Fruit fly (Drosophila melanogaster) whole organism, embryonic: Measurements from ENCODE around the gene CG17097.

ENCODE experiments used
- Abd-B ChIP-seq: fragments of 200-800 bp; sonication (Bioruptor generic); optimal IDR thresholded peaks from 2 replicates; lab custom pipeline; 2018; ENCODE audit warnings: missing biosample characterization, mild to moderate bottlenecking, missing genetic modification characterization, moderate library complexity
- Blimp-1 ChIP-seq: fragments of 200-800 bp; sonication (Bioruptor generic); optimal IDR thresholded peaks from 3 replicates; lab custom pipeline; 2018; ENCODE audit warnings: missing biosample characterization, missing genetic modification characterization, mild to moderate bottlenecking, moderate library complexity, missing genetic modification reagents
- CG10147 ChIP-seq: fragments of 200-800 bp; sonication (Bioruptor generic); optimal IDR thresholded peaks from 2 replicates; lab custom pipeline; 2019; ENCODE audit warnings: missing biosample characterization, mild to moderate bottlenecking, missing genetic modification characterization, moderate library complexity
- CG11456 ChIP-seq: fragments of 200-800 bp; sonication (Bioruptor generic); IDR thresholded peaks from 3 replicates; pipeline ENCODE4 v1.3.6; 2022; ENCODE audit warnings: missing biosample characterization, missing genetic modification characterization
- CG12744 ChIP-seq: fragments of 200-800 bp; sonication (Bioruptor generic); optimal IDR thresholded peaks from 2 replicates; lab custom pipeline; 2016; ENCODE audit warnings: missing biosample characterization, missing genetic modification characterization
- CG1603 ChIP-seq: fragments of 200-800 bp; sonication (Bioruptor generic); optimal IDR thresholded peaks from 2 replicates; lab custom pipeline; 2019; ENCODE audit warnings: missing biosample characterization, mild to moderate bottlenecking, missing genetic modification characterization, moderate library complexity
- CG18011 ChIP-seq: fragments of 200-800 bp; sonication (Bioruptor generic); optimal IDR thresholded peaks from 2 replicates; lab custom pipeline; 2017; ENCODE audit warnings: missing biosample characterization, missing genetic modification characterization, mild to moderate bottlenecking, moderate library complexity, missing genotype
- CG18599 ChIP-seq: fragments of 200-800 bp; sonication (Bioruptor generic); optimal IDR thresholded peaks from 3 replicates; lab custom pipeline; 2017; ENCODE audit warnings: missing biosample characterization, missing genetic modification characterization, mild to moderate bottlenecking, moderate library complexity, missing genetic modification reagents
- CG18764 ChIP-seq: fragments of 200-800 bp; sonication (Bioruptor generic); optimal IDR thresholded peaks from 3 replicates; lab custom pipeline; 2016; ENCODE audit warnings: missing biosample characterization, missing genetic modification characterization
- CG2129 ChIP-seq: fragments of 200-800 bp; sonication (Bioruptor generic); IDR thresholded peaks from 2 replicates; pipeline ENCODE4 v1.3.6; 2022; ENCODE audit warnings: missing biosample characterization, missing genetic modification characterization; ENCODE audit not compliant: partially characterized antibody
- CG30403 ChIP-seq: fragments of 200-800 bp; sonication (Bioruptor generic); optimal IDR thresholded peaks from 3 replicates; lab custom pipeline; 2016; ENCODE audit warnings: missing biosample characterization, missing genetic modification characterization
- CG31224 ChIP-seq: fragments of 200-800 bp; sonication (Bioruptor generic); IDR thresholded peaks from 2 replicates; pipeline ENCODE4 v1.3.6; 2022; ENCODE audit warnings: missing biosample characterization, missing genetic modification characterization
- CG31388 ChIP-seq: fragments of 200-800 bp; sonication (Bioruptor generic); optimal IDR thresholded peaks from 2 replicates; lab custom pipeline; 2016; ENCODE audit warnings: missing biosample characterization, missing genetic modification characterization
- CG31441 ChIP-seq: fragments of 200-800 bp; sonication (Bioruptor generic); IDR thresholded peaks from 2 replicates; pipeline ENCODE4 v1.3.6; 2022; ENCODE audit warnings: missing biosample characterization, missing genetic modification characterization
- CG3407 ChIP-seq: fragments of 200-800 bp; sonication (Bioruptor generic); optimal IDR thresholded peaks from 2 replicates; lab custom pipeline; 2018; ENCODE audit warnings: missing biosample characterization, mild to moderate bottlenecking, missing genetic modification characterization
- CG4282 ChIP-seq: fragments of 200-800 bp; sonication (Bioruptor generic); optimal IDR thresholded peaks from 2 replicates; lab custom pipeline; 2016; ENCODE audit warnings: missing biosample characterization, missing genetic modification characterization
- CG6175 ChIP-seq: fragments of 200-800 bp; sonication (Bioruptor generic); IDR thresholded peaks from 3 replicates; pipeline ENCODE4 v1.3.6; 2022; ENCODE audit warnings: missing biosample characterization, missing genetic modification characterization
- CG6765 ChIP-seq: fragments of 200-800 bp; sonication (Bioruptor generic); optimal IDR thresholded peaks from 3 replicates; lab custom pipeline; 2017; ENCODE audit warnings: missing biosample characterization, mild to moderate bottlenecking, missing genetic modification characterization
- CG8944 ChIP-seq: fragments of 200-800 bp; sonication (Bioruptor generic); optimal IDR thresholded peaks from 3 replicates; lab custom pipeline; 2016; ENCODE audit warnings: missing biosample characterization, missing genetic modification characterization
- CG9727 ChIP-seq: fragments of 200-800 bp; sonication (Bioruptor generic); optimal IDR thresholded peaks from 3 replicates; lab custom pipeline; 2017; ENCODE audit warnings: missing biosample characterization, mild to moderate bottlenecking, missing genetic modification characterization
- CG9817 ChIP-seq: fragments of 200-800 bp; sonication (Bioruptor generic); optimal IDR thresholded peaks from 2 replicates; lab custom pipeline; 2018; ENCODE audit warnings: missing biosample characterization, mild to moderate bottlenecking, missing genetic modification characterization, moderate library complexity
- CkIIα-i1 ChIP-seq: fragments of 200-800 bp; sonication (Bioruptor generic); IDR thresholded peaks from 2 replicates; pipeline ENCODE4 v1.3.6; 2022; ENCODE audit warnings: missing biosample characterization, missing genetic modification characterization
- E2f2 ChIP-seq: fragments of 200-800 bp; sonication (Bioruptor generic); IDR thresholded peaks from 2 replicates; pipeline ENCODE4 v1.3.6; 2022; ENCODE audit warnings: missing biosample characterization, missing genetic modification characterization
- Fer1 ChIP-seq: fragments of 200-800 bp; sonication (Bioruptor generic); optimal IDR thresholded peaks from 2 replicates; lab custom pipeline; 2017; ENCODE audit warnings: missing biosample characterization, mild to moderate bottlenecking, missing genetic modification characterization
- Gsc ChIP-seq: fragments of 200-800 bp; sonication (Bioruptor generic); IDR thresholded peaks from 2 replicates; pipeline ENCODE4 v1.3.6; 2022; ENCODE audit warnings: missing biosample characterization, missing genetic modification characterization
- HLH3B ChIP-seq: fragments of 200-800 bp; sonication (Bioruptor generic); IDR thresholded peaks from 2 replicates; pipeline ENCODE4 v1.3.6; 2022; ENCODE audit warnings: missing biosample characterization, missing genetic modification characterization
- Hand ChIP-seq: fragments of 200-800 bp; sonication (Bioruptor generic); optimal IDR thresholded peaks from 2 replicates; lab custom pipeline; 2017; ENCODE audit warnings: mild to moderate bottlenecking, missing biosample characterization, missing genetic modification reagents, missing genetic modification characterization
- Hey ChIP-seq: fragments of 200-800 bp; sonication (Bioruptor generic); optimal IDR thresholded peaks from 3 replicates; lab custom pipeline; 2018; ENCODE audit warnings: missing biosample characterization, mild to moderate bottlenecking, missing genetic modification characterization
- NK7.1 ChIP-seq: fragments of 200-800 bp; sonication (Bioruptor generic); optimal IDR thresholded peaks from 3 replicates; lab custom pipeline; 2016; ENCODE audit warnings: missing biosample characterization, missing genetic modification characterization
- PHDP ChIP-seq: fragments of 200-800 bp; sonication (Bioruptor generic); optimal IDR thresholded peaks from 3 replicates; lab custom pipeline; 2018; ENCODE audit warnings: missing biosample characterization, mild to moderate bottlenecking, missing genetic modification characterization, moderate library complexity
- Rx ChIP-seq: fragments of 200-800 bp; sonication (Bioruptor generic); IDR thresholded peaks from 2 replicates; pipeline ENCODE4 v1.3.6; 2022; ENCODE audit warnings: missing biosample characterization, missing genetic modification characterization
- Sin3A ChIP-seq: fragments of >200 bp; optimal IDR thresholded peaks from 2 replicates; lab custom pipeline; 2018
- ara ChIP-seq: fragments of 200-800 bp; sonication (Bioruptor generic); IDR thresholded peaks from 2 replicates; pipeline ENCODE4 v1.3.6; 2022; ENCODE audit warnings: missing biosample characterization, missing genetic modification characterization
- ash1 ChIP-seq: fragments of 200-800 bp; sonication (Bioruptor generic); optimal IDR thresholded peaks from 2 replicates; lab custom pipeline; 2018; ENCODE audit warnings: missing biosample characterization, mild to moderate bottlenecking, missing genetic modification characterization
- bsh ChIP-seq, 2 experiments: fragments of 200-800 bp; sonication (Bioruptor generic); optimal IDR thresholded peaks; 2 replicates each; lab custom pipeline; 2017 to 2018; ENCODE audit warnings: mild to moderate bottlenecking in 2 of 2, missing biosample characterization in 2 of 2, missing genetic modification characterization in 2 of 2, moderate library complexity in 1 of 2
- corto ChIP-seq: fragments of 200-800 bp; sonication (Bioruptor generic); optimal IDR thresholded peaks from 2 replicates; lab custom pipeline; 2016; ENCODE audit warnings: missing biosample characterization, mild to moderate bottlenecking, missing genetic modification characterization, moderate library complexity
- dan ChIP-seq: fragments of 200-800 bp; sonication (Bioruptor generic); IDR thresholded peaks from 2 replicates; pipeline ENCODE4 v1.3.6; 2022; ENCODE audit warnings: missing biosample characterization, missing genetic modification characterization
- disco-r ChIP-seq: fragments of 200-800 bp; sonication (Bioruptor generic); optimal IDR thresholded peaks from 2 replicates; lab custom pipeline; 2016; ENCODE audit warnings: missing biosample characterization, missing genetic modification characterization
- gcm2 ChIP-seq: fragments of 200-800 bp; sonication (Bioruptor generic); optimal IDR thresholded peaks from 2 replicates; lab custom pipeline; 2016; ENCODE audit warnings: missing biosample characterization, missing genetic modification characterization
- gro ChIP-seq: fragments of 200-800 bp; sonication (Bioruptor generic); optimal IDR thresholded peaks from 2 replicates; lab custom pipeline; 2016; ENCODE audit warnings: missing biosample characterization, missing genetic modification characterization
- hth ChIP-seq: fragments of >200 bp; optimal IDR thresholded peaks from 2 replicates; lab custom pipeline; 2017; ENCODE audit warnings: inconsistent platforms
- klu ChIP-seq: fragments of 200-800 bp; sonication (Bioruptor generic); IDR thresholded peaks from 2 replicates; pipeline ENCODE4 v1.3.6; 2022; ENCODE audit warnings: missing biosample characterization, missing genetic modification characterization
- maf-S ChIP-seq: fragments of 200-800 bp; sonication (Bioruptor generic); optimal IDR thresholded peaks from 2 replicates; lab custom pipeline; 2016; ENCODE audit warnings: missing biosample characterization, missing genetic modification characterization
- onecut ChIP-seq: fragments of 200-800 bp; sonication (Bioruptor generic); IDR thresholded peaks from 2 replicates; pipeline ENCODE4 v1.3.6; 2022; ENCODE audit warnings: missing biosample characterization, missing genetic modification characterization
- row ChIP-seq: fragments of 200-800 bp; sonication (Bioruptor generic); IDR thresholded peaks from 3 replicates; pipeline ENCODE4 v1.3.6; 2022; ENCODE audit warnings: missing biosample characterization, missing genetic modification characterization
- seq ChIP-seq: fragments of 200-800 bp; sonication (Bioruptor generic); IDR thresholded peaks from 2 replicates; pipeline ENCODE4 v1.3.6; 2022; ENCODE audit warnings: missing biosample characterization, missing genetic modification characterization
- slbo ChIP-seq: fragments of 200-800 bp; sonication (Bioruptor generic); IDR thresholded peaks from 2 replicates; pipeline ENCODE4 v1.3.6; 2022; ENCODE audit warnings: missing biosample characterization, missing genetic modification characterization
- sr ChIP-seq: fragments of 200-800 bp; sonication (Bioruptor generic); IDR thresholded peaks from 3 replicates; pipeline ENCODE4 v1.3.6; 2022; ENCODE audit warnings: missing biosample characterization, missing genetic modification characterization
- stwl ChIP-seq: fragments of 200-800 bp; sonication (Bioruptor generic); optimal IDR thresholded peaks from 3 replicates; lab custom pipeline; 2018; ENCODE audit warnings: missing biosample characterization, mild to moderate bottlenecking, missing genetic modification characterization, moderate library complexity
- tap ChIP-seq: fragments of 200-800 bp; optimal IDR thresholded peaks from 3 replicates; lab custom pipeline; 2019; ENCODE audit warnings: missing biosample characterization, mild to moderate bottlenecking, missing genetic modification characterization, moderate library complexity
- twi ChIP-seq: fragments of 200-800 bp; optimal IDR thresholded peaks from 2 replicates; lab custom pipeline; 2019; ENCODE audit warnings: missing biosample characterization, mild to moderate bottlenecking, missing genetic modification characterization, moderate library complexity
- tx ChIP-seq: fragments of 200-800 bp; sonication (Bioruptor generic); optimal IDR thresholded peaks from 2 replicates; lab custom pipeline; 2016; ENCODE audit warnings: missing biosample characterization, missing genetic modification characterization

CG17097 gene

dm6 chr2L:10665603-10666002 lies 19.4 kb downstream of the CG17097 start (continued):
- TF ChIP-seq CG6175 (GFP tag; lab: Robert Waterston, UW) (peak; percentile 73; the same call in 2 of the 3 replicates), HLH3B (GFP tag; lab: Robert Waterston, UW) (peak; percentile 89), Abd-B (peak; percentile 64), Fer1 (GFP tag; lab: Kevin White, UChicago) (peak; percentile 75), ara (peak; percentile 79), CG10147 (GFP tag; lab: Kevin White, UChicago) (peak; percentile 23), maf-S (GFP tag; lab: Kevin White, UChicago) (peak; percentile 61), CG8944 (GFP tag; lab: Kevin White, UChicago) (peak; percentile 80), NK7.1 (peak; percentile 2), klu (GFP tag; lab: Robert Waterston, UW) (no peak), slbo (GFP tag; lab: Robert Waterston, UW) (peak; percentile 90), CG31388 (GFP tag; lab: Kevin White, UChicago) (peak; percentile 6), sr (GFP tag; lab: Robert Waterston, UW) (peak; percentile 66; the same call in 1 of the 3 replicates), CG3407 (GFP tag; lab: Kevin White, UChicago) (peak; percentile 43), CG4282 (GFP tag; lab: Kevin White, UChicago) (peak; percentile 57), CG18599 (GFP tag; lab: Kevin White, UChicago) (peak; percentile 65), CG31224 (GFP tag; lab: Robert Waterston, UW) (peak; percentile 62), corto (GFP tag; lab: Kevin White, UChicago) (no peak), Rx (GFP tag; lab: Robert Waterston, UW) (peak; percentile 70), seq (GFP tag; lab: Robert Waterston, UW) (peak; percentile 87), CG11456 (GFP tag; lab: Robert Waterston, UW) (peak; percentile 84; the same call in 2 of the 3 replicates), gro (peak; percentile 75), CG12744 (GFP tag; lab: Kevin White, UChicago) (peak; percentile 46), disco-r (peak; percentile 77), Hey (tag; lab: Kevin White, UChicago) (no peak), twi (no peak), stwl (tag; lab: Kevin White, UChicago) (peak; percentile 4), PHDP (tag; lab: Kevin White, UChicago) (peak; percentile 79), Hand (GFP tag; lab: Kevin White, UChicago) (no peak), dan (GFP tag; lab: Robert Waterston, UW) (peak; percentile 33; the same call in 1 of the 2 replicates), CG1603 (tag; lab: Kevin White, UChicago) (peak; percentile 81), Gsc (peak; percentile 36; the same call in 1 of the 2 replicates), gcm2 (GFP tag; lab: Kevin White, UChicago) (peak; percentile 22), ash1 (GFP tag; lab: Kevin White, UChicago) (no peak), tap (peak; percentile 80), CkIIα-i1 (peak; percentile 84), hth (lab: Kevin White, UChicago) (no peak), onecut (GFP tag; lab: Robert Waterston, UW) (peak; percentile 61), CG18764 (GFP tag; lab: Kevin White, UChicago) (peak; percentile 46), E2f2 (GFP tag; lab: Robert Waterston, UW) (peak; percentile 67), bsh (GFP tag; optimal IDR thresholded peaks at IDR 0.05; lab: Kevin White, UChicago) (peak in 1 of 2 experiments; percentile 74), row (GFP tag; lab: Robert Waterston, UW) (peak; percentile 90), CG2129 (GFP tag; lab: Robert Waterston, UW) (no peak), CG9727 (peak; percentile 52), Blimp-1 (GFP tag; lab: Kevin White, UChicago) (peak; percentile 61), CG31441 (GFP tag; lab: Robert Waterston, UW) (peak; percentile 76), CG18011 (GFP tag; lab: Kevin White, UChicago) (peak; percentile 58), CG6765 (no peak), tx (GFP tag; lab: Kevin White, UChicago) (peak; percentile 72), CG30403 (GFP tag; lab: Kevin White, UChicago) (peak; percentile 80), Sin3A (lab: Kevin White, UChicago) (no peak), CG9817 (tag; lab: Kevin White, UChicago) (peak; percentile 71)
